Worm (Caenorhabditis elegans) whole organism, L4 larva: ENCODE data around the gene sgt-1.

Source experiments
- F26F4.8 ChIP-seq: fragments of 200-800 bp; sonication (Bioruptor generic); conservative IDR thresholded peaks from 2 replicates; pipeline ENCODE4 v1.3.6; 2022; ENCODE audit warnings: missing genetic modification characterization, missing compliant biosample characterization
- F37D6.2 ChIP-seq: sonication (generic microtip); optimal IDR thresholded peaks from 2 replicates; lab custom pipeline; 2016; ENCODE audit warnings: mild to moderate bottlenecking, missing genetic modification characterization, missing compliant biosample characterization
- F49E8.2 ChIP-seq: sonication (generic microtip); optimal IDR thresholded peaks from 2 replicates; lab custom pipeline; 2016; ENCODE audit warnings: missing compliant biosample characterization, mild to moderate bottlenecking, missing genetic modification characterization, borderline replicate concordance
- T20F7.1 ChIP-seq: fragments of 200-800 bp; sonication (Bioruptor generic); optimal IDR thresholded peaks from 2 replicates; lab custom pipeline; 2018; ENCODE audit warnings: mild to moderate bottlenecking, missing genetic modification characterization, missing compliant biosample characterization
- Y105C5A.15 ChIP-seq: fragments of 200-800 bp; sonication (Bioruptor generic); IDR thresholded peaks from 2 replicates; pipeline ENCODE4 v1.3.6; 2022; ENCODE audit warnings: missing genetic modification characterization, missing compliant biosample characterization
- Y75B8A.6 ChIP-seq: fragments of 200-800 bp; sonication (Bioruptor generic); IDR thresholded peaks from 2 replicates; pipeline ENCODE4 v1.3.6; 2022; ENCODE audit warnings: missing genetic modification reagents, missing genetic modification characterization, missing compliant biosample characterization
- aha-1 ChIP-seq: fragments of 150-350 bp; peaks from one replicate; lab custom pipeline; 2014; ENCODE audit warnings: missing biosample characterization, missing genetic modification characterization
- ama-1 ChIP-seq: fragments of 150-350 bp; optimal IDR thresholded peaks from 2 replicates; lab custom pipeline; 2014; ENCODE audit warnings: inconsistent platforms, mixed read lengths
- arid-1 ChIP-seq: fragments of 200-800 bp; sonication (Bioruptor generic); conservative IDR thresholded peaks from 2 replicates; pipeline ENCODE4 v1.3.6; 2022; ENCODE audit warnings: missing genetic modification reagents, missing genetic modification characterization, missing compliant biosample characterization
- ceh-28 ChIP-seq: fragments of 150-350 bp; optimal IDR thresholded peaks from 2 replicates; lab custom pipeline; 2014; ENCODE audit warnings: missing biosample characterization, missing genetic modification reagents, missing genetic modification characterization
- cey-2 ChIP-seq: sonication (generic microtip); optimal IDR thresholded peaks from 3 replicates; lab custom pipeline; 2017; ENCODE audit warnings: missing genetic modification characterization, mild to moderate bottlenecking, missing compliant biosample characterization, antibody characterized with exemption, borderline replicate concordance; ENCODE audit not compliant: insufficient read depth
- daf-16 ChIP-seq, 3 experiments: sonication (generic microtip); optimal IDR thresholded peaks; 2 replicates each; lab custom pipeline; 2016 to 2017; ENCODE audit warnings: missing genetic modification characterization in 3 of 3, missing genetic modification reagents in 3 of 3, mild to moderate bottlenecking in 2 of 3, missing compliant biosample characterization in 2 of 3, missing biosample characterization in 1 of 3, moderate library complexity in 1 of 3
- daf-8 ChIP-seq: fragments of 200-800 bp; sonication (Bioruptor generic); IDR thresholded peaks from 2 replicates; pipeline ENCODE4 v1.3.6; 2022; ENCODE audit warnings: missing genetic modification characterization, missing compliant biosample characterization
- dmd-8 ChIP-seq: fragments of 200-800 bp; sonication (Bioruptor generic); IDR thresholded peaks from 2 replicates; pipeline ENCODE4 v1.3.6; 2022; ENCODE audit warnings: missing genetic modification characterization, missing compliant biosample characterization
- dmd-9 ChIP-seq: fragments of 200-800 bp; sonication (Bioruptor generic); IDR thresholded peaks from 2 replicates; pipeline ENCODE4 v1.3.6; 2022; ENCODE audit warnings: missing genetic modification reagents, missing genetic modification characterization, missing compliant biosample characterization
- dpl-1 ChIP-seq: fragments of 150-350 bp; optimal IDR thresholded peaks from 2 replicates; lab custom pipeline; 2014; ENCODE audit warnings: missing biosample characterization, missing genetic modification reagents, missing genetic modification characterization
- duxl-1 ChIP-seq: sonication (generic microtip); optimal IDR thresholded peaks from 2 replicates; lab custom pipeline; 2016; ENCODE audit warnings: mild to moderate bottlenecking, missing genetic modification characterization, moderate library complexity, missing compliant biosample characterization; ENCODE audit not compliant: poor library complexity
- dve-1 ChIP-seq: sonication (generic microtip); optimal IDR thresholded peaks from 2 replicates; lab custom pipeline; 2017; ENCODE audit warnings: antibody characterized with exemption, mild to moderate bottlenecking, missing genetic modification characterization, missing compliant biosample characterization; ENCODE audit not compliant: insufficient read depth
- egl-43 ChIP-seq: fragments of 200-800 bp; sonication (Bioruptor generic); IDR thresholded peaks from 2 replicates; pipeline ENCODE4 v1.3.6; 2022; ENCODE audit warnings: missing genetic modification reagents, missing genetic modification characterization, missing compliant biosample characterization
- fos-1 ChIP-seq: fragments of 150-350 bp; optimal IDR thresholded peaks from 2 replicates; lab custom pipeline; 2014; ENCODE audit warnings: missing biosample characterization, missing genetic modification characterization
- hmg-1.1 ChIP-seq: fragments of 200-800 bp; sonication (Bioruptor generic); IDR thresholded peaks from 2 replicates; pipeline ENCODE4 v1.3.6; 2022; ENCODE audit warnings: missing genetic modification reagents, missing genetic modification characterization, missing compliant biosample characterization
- lim-7 ChIP-seq: fragments of 200-800 bp; sonication (Bioruptor generic); IDR thresholded peaks from 2 replicates; pipeline ENCODE4 v1.3.6; 2022; ENCODE audit warnings: missing genetic modification characterization, missing compliant biosample characterization
- lin-1 ChIP-seq: fragments of 200-800 bp; sonication (Bioruptor generic); IDR thresholded peaks from 2 replicates; pipeline ENCODE4 v1.3.6; 2022; ENCODE audit warnings: missing genetic modification reagents, missing genetic modification characterization, missing compliant biosample characterization
- lin-13 ChIP-seq: fragments of 150-350 bp; optimal IDR thresholded peaks from 2 replicates; lab custom pipeline; 2014; ENCODE audit warnings: missing biosample characterization, missing genetic modification reagents, missing genetic modification characterization
- lir-3 ChIP-seq: sonication (generic microtip); optimal IDR thresholded peaks from 2 replicates; lab custom pipeline; 2016; ENCODE audit warnings: mild to moderate bottlenecking, missing genetic modification characterization, missing compliant biosample characterization
- madf-9 ChIP-seq: fragments of 200-800 bp; sonication (Bioruptor generic); conservative IDR thresholded peaks from 2 replicates; pipeline ENCODE4 v1.3.6; 2022; ENCODE audit warnings: missing genetic modification reagents, missing genetic modification characterization, missing compliant biosample characterization
- mep-1 ChIP-seq: fragments of 150-350 bp; sonication (generic microtip); optimal IDR thresholded peaks from 3 replicates; lab custom pipeline; 2014; ENCODE audit warnings: missing biosample characterization, missing genetic modification characterization
- mes-2 ChIP-seq: sonication (generic microtip); optimal IDR thresholded peaks from 2 replicates; lab custom pipeline; 2016; ENCODE audit warnings: missing genotype, mild to moderate bottlenecking, missing genetic modification characterization, missing compliant biosample characterization; ENCODE audit not compliant: poor library complexity, severe bottlenecking
- mxl-2 ChIP-seq: fragments of 200-800 bp; sonication (Bioruptor generic); conservative IDR thresholded peaks from 2 replicates; pipeline ENCODE4 v1.3.6; 2022; ENCODE audit warnings: missing genetic modification reagents, missing genetic modification characterization, missing compliant biosample characterization
- mxl-3 ChIP-seq: fragments of 200-800 bp; sonication (Bioruptor generic); optimal IDR thresholded peaks from 2 replicates; lab custom pipeline; 2018; ENCODE audit warnings: mild to moderate bottlenecking, missing genetic modification characterization, missing compliant biosample characterization
- nhr-10 ChIP-seq: fragments of 150-350 bp; optimal IDR thresholded peaks from 2 replicates; lab custom pipeline; 2014; ENCODE audit warnings: missing biosample characterization, missing genetic modification characterization
- nhr-11 ChIP-seq: fragments of 150-350 bp; optimal IDR thresholded peaks from 2 replicates; lab custom pipeline; 2014; ENCODE audit warnings: missing biosample characterization, missing genetic modification characterization
- nhr-42 ChIP-seq: fragments of 200-800 bp; sonication (Bioruptor generic); IDR thresholded peaks from 2 replicates; pipeline ENCODE4 v1.3.6; 2022; ENCODE audit warnings: missing genetic modification characterization, missing compliant biosample characterization
- nhr-48 ChIP-seq: sonication (generic microtip); optimal IDR thresholded peaks from 2 replicates; lab custom pipeline; 2016; ENCODE audit warnings: mild to moderate bottlenecking, missing genetic modification characterization, missing compliant biosample characterization
- pha-4 ChIP-seq, 2 experiments: fragments of 150-350 bp in 1 of 2; fragments of 200-800 bp in 1 of 2; sonication (Bioruptor generic) in 1 of 2; IDR thresholded peaks in 1 of 2; optimal IDR thresholded peaks in 1 of 2; 2 replicates each; pipeline versions ENCODE4 v1.3.6 to Lab custom; 2014 to 2022; ENCODE audit warnings: missing genetic modification characterization in 2 of 2, missing genetic modification reagents in 2 of 2, missing biosample characterization in 1 of 2, missing compliant biosample characterization in 1 of 2
- rbr-2 ChIP-seq: sonication (generic microtip); optimal IDR thresholded peaks from 2 replicates; lab custom pipeline; 2016; ENCODE audit warnings: missing genotype, missing genetic modification characterization, missing compliant biosample characterization
- skn-1 ChIP-seq: fragments of 150-350 bp; optimal IDR thresholded peaks from 2 replicates; lab custom pipeline; 2014; ENCODE audit warnings: missing biosample characterization, missing genetic modification characterization
- snpc-4 ChIP-seq: fragments of 150-350 bp; optimal IDR thresholded peaks from 2 replicates; lab custom pipeline; 2014; ENCODE audit warnings: missing biosample characterization, missing genetic modification characterization
- spr-1 ChIP-seq: sonication (generic microtip); optimal IDR thresholded peaks from 2 replicates; lab custom pipeline; 2016; ENCODE audit warnings: mild to moderate bottlenecking, missing genetic modification characterization, missing compliant biosample characterization
- spr-3 ChIP-seq: fragments of 200-800 bp; sonication (Bioruptor generic); optimal IDR thresholded peaks from 2 replicates; lab custom pipeline; 2018; ENCODE audit warnings: mild to moderate bottlenecking, missing genetic modification characterization, missing compliant biosample characterization
- tra-1 ChIP-seq: fragments of 200-800 bp; sonication (Bioruptor generic); IDR thresholded peaks from 2 replicates; pipeline ENCODE4 v1.3.6; 2022; ENCODE audit warnings: missing genetic modification reagents, missing genetic modification characterization, missing compliant biosample characterization
- unc-39 ChIP-seq: sonication (generic microtip); optimal IDR thresholded peaks from 2 replicates; lab custom pipeline; 2017; ENCODE audit warnings: missing biosample characterization, missing genetic modification characterization
- unc-62 ChIP-seq, 3 experiments: fragments of 150-350 bp in 1 of 3; sonication (generic microtip); optimal IDR thresholded peaks in 2 of 3; peaks in 1 of 3; 1 replicate in 1 of 3; 2 replicates in 2 of 3; lab custom pipeline; 2014 to 2017; ENCODE audit warnings: missing biosample characterization in 3 of 3, missing genetic modification characterization in 3 of 3, missing genetic modification reagents in 3 of 3, missing genotype in 1 of 3
- vab-7 ChIP-seq: fragments of 200-800 bp; sonication (Bioruptor generic); IDR thresholded peaks from 2 replicates; pipeline ENCODE4 v1.3.6; 2022; ENCODE audit warnings: missing genetic modification reagents, missing genetic modification characterization, missing compliant biosample characterization
- zag-1 ChIP-seq: fragments of 150-350 bp; optimal IDR thresholded peaks from 2 replicates; lab custom pipeline; 2014; ENCODE audit warnings: missing biosample characterization, missing genetic modification characterization
- zfp-3 ChIP-seq: fragments of 200-800 bp; sonication (Bioruptor generic); conservative IDR thresholded peaks from 2 replicates; pipeline ENCODE4 v1.3.6; 2022; ENCODE audit warnings: missing genetic modification reagents, missing genetic modification characterization, missing compliant biosample characterization
- ztf-11 ChIP-seq: fragments of 150-350 bp; optimal IDR thresholded peaks from 2 replicates; lab custom pipeline; 2014; ENCODE audit warnings: missing biosample characterization, missing genetic modification characterization
- ztf-7 ChIP-seq: fragments of 150-350 bp; optimal IDR thresholded peaks from 2 replicates; lab custom pipeline; 2014; ENCODE audit warnings: missing biosample characterization, missing genetic modification characterization

sgt-1 gene

DNA sequence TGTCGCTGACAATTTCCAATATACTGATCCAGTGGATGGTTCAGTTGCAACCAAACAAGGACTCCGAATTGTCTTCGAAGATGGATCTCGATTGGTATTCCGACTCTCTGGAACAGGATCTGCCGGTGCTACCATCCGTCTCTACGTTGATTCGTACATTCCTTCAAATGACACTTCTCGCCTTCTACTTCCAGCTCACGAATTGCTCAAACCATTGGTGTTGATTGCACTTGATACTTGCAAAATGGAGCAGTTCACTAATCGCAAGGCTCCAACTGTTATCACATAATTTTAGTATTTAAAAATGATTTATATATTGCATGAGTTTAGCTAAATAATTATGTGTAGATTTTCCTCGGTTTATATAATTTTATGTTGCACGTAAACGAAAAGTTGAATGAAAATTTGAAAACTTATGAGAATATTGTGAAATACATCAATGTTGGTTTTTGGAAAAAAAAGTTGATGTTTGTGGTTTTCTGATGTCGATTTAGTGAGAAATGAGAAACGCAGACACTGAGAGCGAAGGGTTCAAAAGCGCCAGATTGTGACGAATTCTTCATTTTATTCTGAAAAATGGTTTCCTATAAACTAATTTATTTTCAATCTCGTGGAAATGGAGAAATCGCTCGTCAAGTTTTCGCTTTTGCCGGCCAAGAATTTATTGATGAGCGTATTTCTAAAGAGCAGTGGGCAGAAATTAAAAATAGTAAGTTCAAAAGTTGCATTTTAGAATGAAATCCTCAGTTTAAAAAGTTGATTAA, 12.4 kb downstream of the sgt-1 start, which contains the start of gene gst-9 (continued):
- no peak for TF ChIP-seq ztf-7 (tag; lab: Kevin White, UChicago)
- TF ChIP-seq mes-2 (tag; lab: Kevin White, UChicago) = no peak
- TF ChIP-seq pha-4 (GFP tag; IDR thresholded peaks at IDR 0.05; lab: Robert Waterston, UW) = 0 out of 2 replicates have a peak, but pooled peaks have one; percentile 52
- TF ChIP-seq pha-4 (tag; optimal IDR thresholded peaks at IDR 0.05; lab: Kevin White, UChicago) = no peak
- TF ChIP-seq arid-1 (GFP tag; lab: Robert Waterston, UW) = no peak
- TF ChIP-seq spr-1 (tag; lab: Kevin White, UChicago) = peak; percentile 23
- TF ChIP-seq hmg-1.1 (GFP tag; lab: Robert Waterston, UW) = no peak
- TF ChIP-seq daf-16 (GFP tag; optimal IDR thresholded peaks at IDR 0.05; lab: Kevin White, UChicago) = no peak
- TF ChIP-seq daf-16 (tag; optimal IDR thresholded peaks at IDR 0.05; lab: Kevin White, UChicago) = peak; percentile 59
- peak; percentile 86 for TF ChIP-seq dve-1 (tag; lab: Kevin White, UChicago)
- 0 out of 2 replicates have a peak, but pooled peaks have one; percentile 28 for TF ChIP-seq mxl-2
- TF ChIP-seq spr-3 (GFP tag; lab: Kevin White, UChicago) = peak; percentile 25
- TF ChIP-seq Y75B8A.6 = no peak; the same call in 1 of the 2 replicates
- peak; percentile 23; the same call in 1 of the 2 replicates for TF ChIP-seq madf-9 (GFP tag; lab: Robert Waterston, UW)
- TF ChIP-seq rbr-2 (tag; lab: Kevin White, UChicago) = no peak
- no peak for TF ChIP-seq lin-1
- TF ChIP-seq fos-1 (tag; lab: Kevin White, UChicago) = no peak
- no peak for TF ChIP-seq cey-2
- no peak for TF ChIP-seq duxl-1 (tag; lab: Kevin White, UChicago)
- TF ChIP-seq lim-7 (GFP tag; lab: Robert Waterston, UW) = no peak
- no peak for TF ChIP-seq F37D6.2 (tag; lab: Kevin White, UChicago)
- peak; percentile 13 for TF ChIP-seq T20F7.1 (GFP tag; lab: Kevin White, UChicago)
- no peak for TF ChIP-seq snpc-4
- TF ChIP-seq dmd-9 = no peak
- TF ChIP-seq ztf-11 (tag; lab: Kevin White, UChicago) = no peak
- TF ChIP-seq lin-13 (GFP tag; lab: Kevin White, UChicago) = peak; percentile 57
- TF ChIP-seq daf-8 (GFP tag; lab: Robert Waterston, UW) = no peak
- TF ChIP-seq dpl-1 = no peak
- TF ChIP-seq zag-1 (tag; lab: Kevin White, UChicago) = no peak
- no peak for TF ChIP-seq vab-7 (GFP tag; lab: Robert Waterston, UW)
- no peak for TF ChIP-seq nhr-48 (tag; lab: Kevin White, UChicago)
- TF ChIP-seq unc-62 (GFP tag; optimal IDR thresholded peaks at IDR 0.05 in 1 of 2; lab: Kevin White, UChicago) = peak in 1 of 2 experiments; percentile 84
- TF ChIP-seq unc-62 (tag; optimal IDR thresholded peaks at IDR 0.05; lab: Kevin White, UChicago) = no peak
- no peak for TF ChIP-seq ceh-28 (tag; lab: Kevin White, UChicago)
- no peak for TF ChIP-seq unc-39 (tag; lab: Kevin White, UChicago)
- 0 out of 2 replicates have a peak, but pooled peaks have one; percentile 59 for TF ChIP-seq egl-43
- no peak for TF ChIP-seq mxl-3 (GFP tag; lab: Kevin White, UChicago)
- TF ChIP-seq dmd-8 = 0 out of 2 replicates have a peak, but pooled peaks have one; percentile 4
- peak; percentile 56 for TF ChIP-seq mep-1 (tag; lab: Kevin White, UChicago)
- no peak for TF ChIP-seq nhr-11 (tag; lab: Kevin White, UChicago)
- no peak for TF ChIP-seq Y105C5A.15 (GFP tag; lab: Robert Waterston, UW)
- TF ChIP-seq zfp-3 (GFP tag; lab: Robert Waterston, UW) = peak; percentile 92
- 0 out of 2 replicates have a peak, but pooled peaks have one; percentile 64 for TF ChIP-seq nhr-42 (GFP tag; lab: Robert Waterston, UW)
- no peak for TF ChIP-seq skn-1
- peak; percentile 69 for TF ChIP-seq ama-1
- no peak for TF ChIP-seq nhr-10 (tag; lab: Kevin White, UChicago)
- TF ChIP-seq F49E8.2 (tag; lab: Kevin White, UChicago) = no peak
- TF ChIP-seq F26F4.8 = no peak
- TF ChIP-seq lir-3 (tag; lab: Kevin White, UChicago) = no peak
- TF ChIP-seq aha-1 (tag; lab: Kevin White, UChicago) = peak; percentile 65
- no peak for TF ChIP-seq tra-1 (GFP tag; lab: Robert Waterston, UW)
